Fruit fly (Drosophila melanogaster) whole organism, embryonic: ENCODE measurements around the gene CG17752.

Experiments
- CG10267 ChIP-seq: fragments of 200-800 bp; sonication (Bioruptor generic); optimal IDR thresholded peaks from 2 replicates; lab custom pipeline; 2018; ENCODE audit warnings: missing biosample characterization, mild to moderate bottlenecking, missing genetic modification characterization, moderate library complexity
- CG1233 ChIP-seq: fragments of 200-800 bp; sonication (Bioruptor generic); optimal IDR thresholded peaks from 4 replicates; lab custom pipeline; 2018; ENCODE audit warnings: missing biosample characterization, mild to moderate bottlenecking, missing genetic modification characterization
- Dip2 ChIP-seq: fragments of 200-800 bp; sonication (Bioruptor generic); IDR thresholded peaks from 2 replicates; pipeline ENCODE4 v1.3.6; 2022; ENCODE audit warnings: missing biosample characterization, missing genetic modification characterization
- Optix ChIP-seq: fragments of 200-800 bp; sonication (Bioruptor generic); IDR thresholded peaks from 3 replicates; pipeline ENCODE4 v1.3.6; 2022; ENCODE audit warnings: missing biosample characterization, missing genetic modification characterization
- Six4 ChIP-seq: fragments of 200-800 bp; sonication (Bioruptor generic); optimal IDR thresholded peaks from 2 replicates; lab custom pipeline; 2016; ENCODE audit warnings: missing biosample characterization, missing genetic modification characterization
- ewg ChIP-seq: fragments of 200-800 bp; sonication (Bioruptor generic); optimal IDR thresholded peaks from 3 replicates; lab custom pipeline; 2017; ENCODE audit warnings: mild to moderate bottlenecking, missing biosample characterization, missing genetic modification reagents, missing genetic modification characterization
- lola ChIP-seq, 3 experiments: fragments of >200 bp in 2 of 3; fragments of 200-800 bp in 1 of 3; sonication (Bioruptor generic) in 1 of 3; optimal IDR thresholded peaks; 2 replicates each; lab custom pipeline; 2017 to 2019; ENCODE audit warnings: missing biosample characterization in 3 of 3, missing genetic modification characterization in 3 of 3, mild to moderate bottlenecking in 1 of 3, moderate library complexity in 1 of 3

dm6 chr3R:19602996-19603395, 7.0 kb upstream of the CG17752 start, which contains the start of gene CG7342:
- TF ChIP-seq Optix (GFP tag; lab: Robert Waterston, UW) (no peak), lola (GFP tag; optimal IDR thresholded peaks at IDR 0.05; lab: Kevin White, UChicago) (no peak), CG1233 (GFP tag; lab: Kevin White, UChicago) (no peak), ewg (no peak), Dip2 (no peak), CG10267 (tag; lab: Kevin White, UChicago) (no peak), Six4 (GFP tag; lab: Kevin White, UChicago) (no peak)
